Fruit fly (Drosophila melanogaster) whole organism, embryonic: Measurements from ENCODE around the gene CG18747.

Source experiments
- Aef1 ChIP-seq: fragments of 200-800 bp; sonication (Bioruptor generic); IDR thresholded peaks from 3 replicates; pipeline ENCODE4 v1.3.6; 2022; ENCODE audit warnings: missing biosample characterization, missing genetic modification characterization
- Awh ChIP-seq: fragments of 200-800 bp; sonication (Bioruptor generic); IDR thresholded peaks from 2 replicates; pipeline ENCODE4, ENCODE4 v1.3.6; 2022; ENCODE audit warnings: missing biosample characterization, missing genetic modification characterization
- B-H1 ChIP-seq: fragments of 200-800 bp; sonication (Bioruptor generic); IDR thresholded peaks from 3 replicates; pipeline ENCODE4 v1.3.6; 2022; ENCODE audit warnings: missing biosample characterization, missing genetic modification characterization
- CG10565 ChIP-seq: fragments of 200-800 bp; sonication (Bioruptor generic); optimal IDR thresholded peaks from 3 replicates; lab custom pipeline; 2016; ENCODE audit warnings: missing biosample characterization, mild to moderate bottlenecking, missing genetic modification characterization
- CG12071 ChIP-seq: fragments of 200-800 bp; sonication (Bioruptor generic); optimal IDR thresholded peaks from 3 replicates; lab custom pipeline; 2018; ENCODE audit warnings: missing biosample characterization, mild to moderate bottlenecking, missing genetic modification characterization
- CG12104 ChIP-seq: fragments of 200-800 bp; sonication (Bioruptor generic); optimal IDR thresholded peaks from 3 replicates; lab custom pipeline; 2016; ENCODE audit warnings: missing biosample characterization, missing genetic modification characterization
- CG12659 ChIP-seq: fragments of 200-800 bp; sonication (Bioruptor generic); optimal IDR thresholded peaks from 3 replicates; lab custom pipeline; 2017; ENCODE audit warnings: mild to moderate bottlenecking, missing biosample characterization, missing genetic modification reagents, missing genetic modification characterization
- CG14667 ChIP-seq: fragments of 200-800 bp; sonication (Bioruptor generic); IDR thresholded peaks from 2 replicates; pipeline ENCODE4 v1.3.6; 2022; ENCODE audit warnings: missing biosample characterization, missing genetic modification characterization
- CG1529 ChIP-seq: fragments of 200-800 bp; sonication (Bioruptor generic); optimal IDR thresholded peaks from 3 replicates; lab custom pipeline; 2018; ENCODE audit warnings: missing biosample characterization, missing genetic modification characterization
- CG16813 ChIP-seq: fragments of 200-800 bp; sonication (Bioruptor generic); IDR thresholded peaks from 3 replicates; pipeline ENCODE4 v1.3.6; 2022; ENCODE audit warnings: missing biosample characterization, missing genetic modification characterization; ENCODE audit not compliant: partially characterized antibody
- CG17328 ChIP-seq: fragments of 200-800 bp; sonication (Bioruptor generic); IDR thresholded peaks from 2 replicates; pipeline ENCODE4 v1.3.6; 2022; ENCODE audit warnings: missing biosample characterization, missing genetic modification characterization
- CG17912 ChIP-seq: fragments of 200-800 bp; sonication (Bioruptor generic); optimal IDR thresholded peaks from 2 replicates; lab custom pipeline; 2018; ENCODE audit warnings: missing biosample characterization, mild to moderate bottlenecking, missing genetic modification characterization
- CG30020 ChIP-seq: fragments of 200-800 bp; optimal IDR thresholded peaks from 2 replicates; lab custom pipeline; 2019; ENCODE audit warnings: missing biosample characterization, mild to moderate bottlenecking, missing genetic modification characterization, moderate library complexity
- CG3163 ChIP-seq: fragments of 200-800 bp; sonication (Bioruptor generic); optimal IDR thresholded peaks from 3 replicates; lab custom pipeline; 2016; ENCODE audit warnings: missing biosample characterization, missing genetic modification characterization
- CG3838 ChIP-seq: fragments of 200-800 bp; sonication (Bioruptor generic); optimal IDR thresholded peaks from 3 replicates; lab custom pipeline; 2016; ENCODE audit warnings: missing biosample characterization, missing genetic modification characterization
- CG6254 ChIP-seq: fragments of 200-800 bp; sonication (Bioruptor generic); optimal IDR thresholded peaks from 3 replicates; lab custom pipeline; 2017; ENCODE audit warnings: mild to moderate bottlenecking, missing biosample characterization, missing genetic modification reagents, missing genetic modification characterization
- CG6854 ChIP-seq: fragments of 200-800 bp; sonication (Bioruptor generic); optimal IDR thresholded peaks from 3 replicates; lab custom pipeline; 2017; ENCODE audit warnings: missing biosample characterization, mild to moderate bottlenecking, missing genetic modification characterization
- CG7839 ChIP-seq: fragments of 200-800 bp; sonication (Bioruptor generic); optimal IDR thresholded peaks from 3 replicates; lab custom pipeline; 2018; ENCODE audit warnings: missing biosample characterization, mild to moderate bottlenecking, missing genetic modification characterization, moderate library complexity
- CG8290 ChIP-seq, 3 experiments: fragments of 200-800 bp; sonication (Bioruptor generic); optimal IDR thresholded peaks; 2 replicates each; lab custom pipeline; 2016 to 2019; ENCODE audit warnings: missing biosample characterization in 3 of 3, missing genetic modification characterization in 3 of 3, mild to moderate bottlenecking in 2 of 3, moderate library complexity in 1 of 3
- CG8944 ChIP-seq: fragments of 200-800 bp; sonication (Bioruptor generic); optimal IDR thresholded peaks from 3 replicates; lab custom pipeline; 2016; ENCODE audit warnings: missing biosample characterization, missing genetic modification characterization
- CG9817 ChIP-seq: fragments of 200-800 bp; sonication (Bioruptor generic); optimal IDR thresholded peaks from 2 replicates; lab custom pipeline; 2018; ENCODE audit warnings: missing biosample characterization, mild to moderate bottlenecking, missing genetic modification characterization, moderate library complexity
- CkIIα-i1 ChIP-seq: fragments of 200-800 bp; sonication (Bioruptor generic); IDR thresholded peaks from 2 replicates; pipeline ENCODE4 v1.3.6; 2022; ENCODE audit warnings: missing biosample characterization, missing genetic modification characterization
- CoRest ChIP-seq: fragments of 200-800 bp; sonication (Bioruptor generic); optimal IDR thresholded peaks from 3 replicates; lab custom pipeline; 2018; ENCODE audit warnings: missing biosample characterization, mild to moderate bottlenecking, missing genetic modification characterization, moderate library complexity
- Dip3 ChIP-seq: fragments of 200-800 bp; sonication (Bioruptor generic); optimal IDR thresholded peaks from 3 replicates; lab custom pipeline; 2016; ENCODE audit warnings: missing biosample characterization, missing genetic modification characterization
- Drgx ChIP-seq: fragments of 200-800 bp; sonication (Bioruptor generic); IDR thresholded peaks from 2 replicates; pipeline ENCODE4 v1.3.6; 2022; ENCODE audit warnings: missing biosample characterization, missing genetic modification characterization
- Hmr ChIP-seq: fragments of 200-800 bp; sonication (Bioruptor generic); optimal IDR thresholded peaks from 3 replicates; lab custom pipeline; 2017; ENCODE audit warnings: mild to moderate bottlenecking, missing biosample characterization, missing genetic modification reagents, missing genetic modification characterization
- Hr51 ChIP-seq, 2 experiments: fragments of 200-800 bp; sonication (Bioruptor generic); optimal IDR thresholded peaks; 2 replicates in 1 of 2; 3 replicates in 1 of 2; lab custom pipeline; 2016 to 2018; ENCODE audit warnings: missing biosample characterization in 2 of 2, missing genetic modification characterization in 2 of 2, mild to moderate bottlenecking in 1 of 2, moderate library complexity in 1 of 2
- Hr78 ChIP-seq, 2 experiments: fragments of 200-800 bp in 1 of 2; fragments of >200 bp in 1 of 2; sonication (Bioruptor generic) in 1 of 2; optimal IDR thresholded peaks; 2 replicates each; lab custom pipeline; 2017 to 2019; ENCODE audit warnings: missing biosample characterization in 2 of 2, missing genetic modification characterization in 2 of 2, mild to moderate bottlenecking in 1 of 2, moderate library complexity in 1 of 2
- Jarid2 ChIP-seq: fragments of 200-800 bp; sonication (Bioruptor generic); optimal IDR thresholded peaks from 3 replicates; lab custom pipeline; 2017; ENCODE audit warnings: mild to moderate bottlenecking, missing biosample characterization, missing genetic modification reagents, missing genetic modification characterization
- Lhr ChIP-seq: fragments of 200-800 bp; sonication (Bioruptor generic); optimal IDR thresholded peaks from 3 replicates; lab custom pipeline; 2017; ENCODE audit warnings: mild to moderate bottlenecking, missing biosample characterization, missing genetic modification reagents, missing genetic modification characterization
- MTF-1 ChIP-seq: fragments of 200-800 bp; sonication (Bioruptor generic); optimal IDR thresholded peaks from 2 replicates; lab custom pipeline; 2018; ENCODE audit warnings: missing biosample characterization, mild to moderate bottlenecking, missing genetic modification characterization, borderline replicate concordance
- Sox100B ChIP-seq: fragments of 200-800 bp; sonication (Bioruptor generic); optimal IDR thresholded peaks from 3 replicates; lab custom pipeline; 2018; ENCODE audit warnings: missing biosample characterization, mild to moderate bottlenecking, missing genetic modification characterization
- Sry-δ ChIP-seq: fragments of 200-800 bp; sonication (Bioruptor generic); optimal IDR thresholded peaks from 2 replicates; lab custom pipeline; 2016; ENCODE audit warnings: missing biosample characterization, missing genetic modification characterization
- ase ChIP-seq: fragments of 200-800 bp; sonication (Bioruptor generic); IDR thresholded peaks from 3 replicates; pipeline ENCODE4 v1.3.6; 2022; ENCODE audit warnings: missing biosample characterization, missing genetic modification characterization
- bbx ChIP-seq: fragments of 200-800 bp; sonication (Bioruptor generic); IDR thresholded peaks from 2 replicates; pipeline ENCODE4 v1.3.6; 2022; ENCODE audit warnings: missing biosample characterization, missing genetic modification characterization; ENCODE audit not compliant: partially characterized antibody
- bowl ChIP-seq: fragments of 200-800 bp; sonication (Bioruptor generic); IDR thresholded peaks from 2 replicates; pipeline ENCODE4 v1.3.6; 2022; ENCODE audit warnings: missing biosample characterization, missing genetic modification characterization
- btn ChIP-seq: fragments of 200-800 bp; sonication (Bioruptor generic); optimal IDR thresholded peaks from 2 replicates; lab custom pipeline; 2016; ENCODE audit warnings: missing biosample characterization, missing genetic modification characterization
- dan ChIP-seq: fragments of 200-800 bp; sonication (Bioruptor generic); IDR thresholded peaks from 2 replicates; pipeline ENCODE4 v1.3.6; 2022; ENCODE audit warnings: missing biosample characterization, missing genetic modification characterization
- dmrt99B ChIP-seq: fragments of 200-800 bp; sonication (Bioruptor generic); optimal IDR thresholded peaks from 2 replicates; lab custom pipeline; 2018; ENCODE audit warnings: missing biosample characterization, mild to moderate bottlenecking, missing genetic modification characterization, moderate library complexity
- ewg ChIP-seq: fragments of 200-800 bp; sonication (Bioruptor generic); optimal IDR thresholded peaks from 3 replicates; lab custom pipeline; 2017; ENCODE audit warnings: mild to moderate bottlenecking, missing biosample characterization, missing genetic modification reagents, missing genetic modification characterization
- gsb-n ChIP-seq: fragments of 200-800 bp; sonication (Bioruptor generic); optimal IDR thresholded peaks from 3 replicates; lab custom pipeline; 2018; ENCODE audit warnings: missing biosample characterization, mild to moderate bottlenecking, missing genetic modification characterization
- pfk ChIP-seq: fragments of 200-800 bp; sonication (Bioruptor generic); optimal IDR thresholded peaks from 2 replicates; lab custom pipeline; 2018; ENCODE audit warnings: missing biosample characterization, mild to moderate bottlenecking, missing genetic modification characterization, moderate library complexity
- pho ChIP-seq: fragments of 200-800 bp; sonication (Bioruptor generic); optimal IDR thresholded peaks from 2 replicates; lab custom pipeline; 2016; ENCODE audit warnings: missing biosample characterization, missing genetic modification characterization
- pita ChIP-seq: fragments of 200-800 bp; sonication (Bioruptor generic); optimal IDR thresholded peaks from 2 replicates; lab custom pipeline; 2017; ENCODE audit warnings: missing biosample characterization, mild to moderate bottlenecking, missing genetic modification characterization
- pnt ChIP-seq: fragments of 200-800 bp; sonication (Bioruptor generic); optimal IDR thresholded peaks from 3 replicates; lab custom pipeline; 2016; ENCODE audit warnings: missing biosample characterization, missing genetic modification characterization
- prd ChIP-seq, 3 experiments: fragments of >200 bp in 2 of 3; fragments of 200-800 bp in 1 of 3; sonication (Bioruptor generic) in 1 of 3; optimal IDR thresholded peaks in 2 of 3; IDR thresholded peaks in 1 of 3; 2 replicates in 2 of 3; 3 replicates in 1 of 3; pipeline versions ENCODE4 v1.3.6 to Lab custom; 2017 to 2022; ENCODE audit warnings: missing biosample characterization in 1 of 3, missing genetic modification characterization in 1 of 3
- tin ChIP-seq: fragments of 200-800 bp; sonication (Bioruptor generic); optimal IDR thresholded peaks from 3 replicates; lab custom pipeline; 2016; ENCODE audit warnings: missing biosample characterization, missing genetic modification characterization
- toy ChIP-seq: fragments of 200-800 bp; sonication (Bioruptor generic); IDR thresholded peaks from 2 replicates; pipeline ENCODE4 v1.3.6; 2022; ENCODE audit warnings: missing biosample characterization, missing genetic modification characterization
- trem ChIP-seq: fragments of 200-800 bp; optimal IDR thresholded peaks from 3 replicates; lab custom pipeline; 2019; ENCODE audit warnings: missing biosample characterization, mild to moderate bottlenecking, missing genetic modification characterization, moderate library complexity

Gene CG18747

DNA sequence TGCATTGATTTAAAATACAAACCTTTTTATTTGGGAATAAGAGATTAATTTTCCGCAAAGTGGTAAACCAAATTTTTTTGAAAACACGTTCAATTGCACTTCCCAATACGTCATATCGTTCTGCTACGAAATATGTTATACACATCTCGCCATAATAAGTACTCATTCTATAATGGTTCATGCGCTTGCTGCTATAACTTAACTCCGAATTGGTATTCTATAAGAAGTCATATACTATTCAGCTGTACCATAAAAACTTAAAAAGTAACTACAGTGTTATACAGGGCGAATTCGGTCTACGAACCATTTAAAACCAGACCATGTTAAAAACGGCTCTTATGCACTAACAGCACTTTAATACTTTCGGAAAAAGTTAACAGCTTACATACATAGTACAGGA lies 3.6 kb downstream of the CG18747 start (continued):
- TF ChIP-seq CkIIα-i1 (GFP tag; lab: Robert Waterston, UW) (no peak), CG10565 (no peak), CG30020 (tag; lab: Kevin White, UChicago) (no peak), CG12071 (peak; percentile 60), tin (GFP tag; lab: Kevin White, UChicago) (no peak), Hr51 (GFP tag; optimal IDR thresholded peaks at IDR 0.05; lab: Kevin White, UChicago) (peak in 1 of 2 experiments; percentile 38), ase (GFP tag; lab: Robert Waterston, UW) (no peak; the same call in 2 of the 3 replicates), CG3838 (GFP tag; lab: Kevin White, UChicago) (no peak), pnt (no peak), Hmr (GFP tag; lab: Kevin White, UChicago) (no peak), pfk (no peak), pita (GFP tag; lab: Kevin White, UChicago) (peak; percentile 35), Awh (GFP tag; lab: Robert Waterston, UW) (peak; percentile 49; the same call in 1 of the 2 replicates), Drgx (peak; percentile 44), CG6854 (peak; percentile 29), bowl (GFP tag; lab: Robert Waterston, UW) (no peak), CG14667 (GFP tag; lab: Robert Waterston, UW) (no peak), bbx (GFP tag; lab: Robert Waterston, UW) (no peak), Aef1 (no peak), CG17328 (GFP tag; lab: Robert Waterston, UW) (peak; percentile 58; the same call in 1 of the 2 replicates), CG12659 (GFP tag; lab: Kevin White, UChicago) (no peak), gsb-n (tag; lab: Kevin White, UChicago) (no peak), CG17912 (GFP tag; lab: Kevin White, UChicago) (peak; percentile 74), CG16813 (GFP tag; lab: Robert Waterston, UW) (no peak), CG1529 (GFP tag; lab: Kevin White, UChicago) (peak; percentile 17), dmrt99B (tag; lab: Kevin White, UChicago) (peak; percentile 23), CG9817 (tag; lab: Kevin White, UChicago) (no peak), Dip3 (no peak), CG8944 (GFP tag; lab: Kevin White, UChicago) (no peak), Jarid2 (GFP tag; lab: Kevin White, UChicago) (peak; percentile 10), ewg (GFP tag; lab: Kevin White, UChicago) (no peak), trem (tag; lab: Kevin White, UChicago) (no peak), dan (no peak), toy (no peak), pho (no peak), CG8290 (GFP tag; optimal IDR thresholded peaks at IDR 0.05; lab: Kevin White, UChicago) (no peak), CG8290 (tag; optimal IDR thresholded peaks at IDR 0.05; lab: Kevin White, UChicago) (peak in 1 of 2 experiments; percentile 18), btn (GFP tag; lab: Kevin White, UChicago) (peak; percentile 25), CoRest (tag; lab: Kevin White, UChicago) (no peak), prd (optimal IDR thresholded peaks at IDR 0.05; lab: Kevin White, UChicago) (no peak), prd (GFP tag; IDR thresholded peaks at IDR 0.05; lab: Robert Waterston, UW) (no peak), Sox100B (GFP tag; lab: Kevin White, UChicago) (peak; percentile 37), Lhr (GFP tag; lab: Kevin White, UChicago) (peak; percentile 39), Sry-δ (GFP tag; lab: Kevin White, UChicago) (no peak), CG12104 (no peak), CG3163 (GFP tag; lab: Kevin White, UChicago) (no peak), CG7839 (tag; lab: Kevin White, UChicago) (peak; percentile 31), Hr78 (GFP tag; optimal IDR thresholded peaks at IDR 0.05; lab: Kevin White, UChicago) (no peak), CG6254 (GFP tag; lab: Kevin White, UChicago) (peak; percentile 43), B-H1 (GFP tag; lab: Robert Waterston, UW) (no peak), MTF-1 (GFP tag; lab: Kevin White, UChicago) (peak; percentile 78)
